Fruit fly (Drosophila melanogaster) whole organism, embryonic: ENCODE measurements around the gene Glys.

Experiments
- Aef1 ChIP-seq: fragments of 200-800 bp; sonication (Bioruptor generic); IDR thresholded peaks from 3 replicates; pipeline ENCODE4 v1.3.6; 2022; ENCODE audit warnings: missing biosample characterization, missing genetic modification characterization
- Antp ChIP-seq: fragments of 200-800 bp; sonication (Bioruptor generic); optimal IDR thresholded peaks from 3 replicates; lab custom pipeline; 2016; ENCODE audit warnings: missing biosample characterization, missing genetic modification characterization
- CG10654 ChIP-seq: fragments of 200-800 bp; sonication (Bioruptor generic); optimal IDR thresholded peaks from 2 replicates; lab custom pipeline; 2016; ENCODE audit warnings: missing biosample characterization, missing genetic modification characterization
- CG12236 ChIP-seq: fragments of 200-800 bp; sonication (Bioruptor generic); optimal IDR thresholded peaks from 2 replicates; lab custom pipeline; 2016; ENCODE audit warnings: missing biosample characterization, missing genetic modification characterization
- CG1233 ChIP-seq: fragments of 200-800 bp; sonication (Bioruptor generic); optimal IDR thresholded peaks from 4 replicates; lab custom pipeline; 2018; ENCODE audit warnings: missing biosample characterization, mild to moderate bottlenecking, missing genetic modification characterization
- CG12744 ChIP-seq: fragments of 200-800 bp; sonication (Bioruptor generic); optimal IDR thresholded peaks from 2 replicates; lab custom pipeline; 2016; ENCODE audit warnings: missing biosample characterization, missing genetic modification characterization
- CG13287 ChIP-seq: fragments of 200-800 bp; sonication (Bioruptor generic); IDR thresholded peaks from 2 replicates; pipeline ENCODE4 v1.3.6; 2022; ENCODE audit warnings: missing biosample characterization, missing genetic modification characterization; ENCODE audit not compliant: partially characterized antibody
- CG14050 ChIP-seq: fragments of 200-800 bp; sonication (Bioruptor generic); IDR thresholded peaks from 3 replicates; pipeline ENCODE4 v1.3.6; 2022; ENCODE audit warnings: missing biosample characterization, missing genetic modification characterization
- CG15514 ChIP-seq: fragments of 200-800 bp; sonication (Bioruptor generic); optimal IDR thresholded peaks from 3 replicates; lab custom pipeline; 2017; ENCODE audit warnings: missing biosample characterization, missing genetic modification characterization, mild to moderate bottlenecking, moderate library complexity, missing genetic modification reagents
- CG17186 ChIP-seq: fragments of 200-800 bp; sonication (Bioruptor generic); optimal IDR thresholded peaks from 3 replicates; lab custom pipeline; 2017; ENCODE audit warnings: missing biosample characterization, missing genetic modification reagents, missing genetic modification characterization
- CG17829 ChIP-seq: fragments of 200-800 bp; optimal IDR thresholded peaks from 2 replicates; lab custom pipeline; 2019; ENCODE audit warnings: missing biosample characterization, mild to moderate bottlenecking, missing genetic modification characterization, moderate library complexity
- CG17912 ChIP-seq: fragments of 200-800 bp; sonication (Bioruptor generic); optimal IDR thresholded peaks from 2 replicates; lab custom pipeline; 2018; ENCODE audit warnings: missing biosample characterization, mild to moderate bottlenecking, missing genetic modification characterization
- CG2202 ChIP-seq: fragments of 200-800 bp; sonication (Bioruptor generic); optimal IDR thresholded peaks from 2 replicates; lab custom pipeline; 2018; ENCODE audit warnings: missing biosample characterization, mild to moderate bottlenecking, missing genetic modification characterization
- CG31388 ChIP-seq: fragments of 200-800 bp; sonication (Bioruptor generic); optimal IDR thresholded peaks from 2 replicates; lab custom pipeline; 2016; ENCODE audit warnings: missing biosample characterization, missing genetic modification characterization
- CG32532 ChIP-seq: fragments of 200-800 bp; sonication (Bioruptor generic); IDR thresholded peaks from 2 replicates; pipeline ENCODE4 v1.3.6; 2022; ENCODE audit warnings: missing biosample characterization, missing genetic modification characterization
- CG43689 ChIP-seq: fragments of 200-800 bp; sonication (Bioruptor generic); IDR thresholded peaks from 2 replicates; pipeline ENCODE4 v1.3.6; 2022; ENCODE audit warnings: missing biosample characterization, missing genetic modification characterization
- CG6254 ChIP-seq: fragments of 200-800 bp; sonication (Bioruptor generic); optimal IDR thresholded peaks from 3 replicates; lab custom pipeline; 2017; ENCODE audit warnings: mild to moderate bottlenecking, missing biosample characterization, missing genetic modification reagents, missing genetic modification characterization
- CG7556 ChIP-seq: fragments of 200-800 bp; sonication (Bioruptor generic); optimal IDR thresholded peaks from 2 replicates; lab custom pipeline; 2017; ENCODE audit warnings: missing biosample characterization, mild to moderate bottlenecking, missing genetic modification characterization
- CG8924 ChIP-seq: fragments of 200-800 bp; optimal IDR thresholded peaks from 3 replicates; lab custom pipeline; 2019; ENCODE audit warnings: missing biosample characterization, mild to moderate bottlenecking, missing genetic modification characterization, moderate library complexity
- CG9215 ChIP-seq: fragments of 200-800 bp; sonication (Bioruptor generic); IDR thresholded peaks from 2 replicates; pipeline ENCODE4 v1.3.6; 2022; ENCODE audit warnings: missing biosample characterization, missing genetic modification characterization
- Dfd ChIP-seq, 2 experiments: fragments of >200 bp; optimal IDR thresholded peaks; 2 replicates each; lab custom pipeline; 2017; ENCODE audit warnings: missing biosample characterization in 2 of 2, missing genetic modification characterization in 2 of 2
- Eip74EF ChIP-seq, 2 experiments: fragments of 200-800 bp in 1 of 2; fragments of >200 bp in 1 of 2; sonication (Bioruptor generic) in 1 of 2; optimal IDR thresholded peaks; 2 replicates each; lab custom pipeline; 2017 to 2019; ENCODE audit warnings: missing biosample characterization in 2 of 2, missing genetic modification characterization in 2 of 2, mild to moderate bottlenecking in 1 of 2, moderate library complexity in 1 of 2
- Ets97D ChIP-seq: fragments of 200-800 bp; sonication (Bioruptor generic); optimal IDR thresholded peaks from 3 replicates; lab custom pipeline; 2016; ENCODE audit warnings: missing biosample characterization, missing genetic modification characterization
- HLHmδ ChIP-seq: fragments of 200-800 bp; sonication (Bioruptor generic); optimal IDR thresholded peaks from 2 replicates; lab custom pipeline; 2018; ENCODE audit warnings: missing biosample characterization, mild to moderate bottlenecking, missing genetic modification characterization, moderate library complexity
- Hey ChIP-seq: fragments of 200-800 bp; sonication (Bioruptor generic); optimal IDR thresholded peaks from 3 replicates; lab custom pipeline; 2018; ENCODE audit warnings: missing biosample characterization, mild to moderate bottlenecking, missing genetic modification characterization
- Hr78 ChIP-seq, 2 experiments: fragments of 200-800 bp in 1 of 2; fragments of >200 bp in 1 of 2; sonication (Bioruptor generic) in 1 of 2; optimal IDR thresholded peaks; 2 replicates each; lab custom pipeline; 2017 to 2019; ENCODE audit warnings: missing biosample characterization in 2 of 2, missing genetic modification characterization in 2 of 2, mild to moderate bottlenecking in 1 of 2, moderate library complexity in 1 of 2
- NfI ChIP-seq: fragments of 200-800 bp; sonication (Bioruptor generic); optimal IDR thresholded peaks from 3 replicates; lab custom pipeline; 2018; ENCODE audit warnings: missing biosample characterization, mild to moderate bottlenecking, missing genetic modification characterization, moderate library complexity
- Rfx ChIP-seq: fragments of 200-800 bp; sonication (Bioruptor generic); IDR thresholded peaks from 2 replicates; pipeline ENCODE4 v1.3.6; 2022; ENCODE audit warnings: missing biosample characterization, missing genetic modification characterization
- Taf1 ChIP-seq: fragments of 200-800 bp; sonication (Bioruptor generic); IDR thresholded peaks from 2 replicates; pipeline ENCODE4 v1.3.6; 2022; ENCODE audit warnings: missing biosample characterization, missing genetic modification characterization
- Trl ChIP-seq, 3 experiments: fragments of >200 bp in 2 of 3; fragments of 200-800 bp in 1 of 3; sonication (Bioruptor generic) in 1 of 3; optimal IDR thresholded peaks; 2 replicates in 1 of 3; 3 replicates in 2 of 3; lab custom pipeline; 2016 to 2017; ENCODE audit warnings: missing biosample characterization in 1 of 3, missing genetic modification characterization in 1 of 3
- ab ChIP-seq: fragments of 200-800 bp; sonication (Bioruptor generic); optimal IDR thresholded peaks from 2 replicates; lab custom pipeline; 2016; ENCODE audit warnings: missing biosample characterization, missing genetic modification characterization
- ara ChIP-seq: fragments of 200-800 bp; sonication (Bioruptor generic); IDR thresholded peaks from 2 replicates; pipeline ENCODE4 v1.3.6; 2022; ENCODE audit warnings: missing biosample characterization, missing genetic modification characterization
- bowl ChIP-seq: fragments of 200-800 bp; sonication (Bioruptor generic); IDR thresholded peaks from 2 replicates; pipeline ENCODE4 v1.3.6; 2022; ENCODE audit warnings: missing biosample characterization, missing genetic modification characterization
- btn ChIP-seq: fragments of 200-800 bp; sonication (Bioruptor generic); optimal IDR thresholded peaks from 2 replicates; lab custom pipeline; 2016; ENCODE audit warnings: missing biosample characterization, missing genetic modification characterization
- caup ChIP-seq: fragments of 200-800 bp; sonication (Bioruptor generic); optimal IDR thresholded peaks from 3 replicates; lab custom pipeline; 2017; ENCODE audit warnings: missing biosample characterization, mild to moderate bottlenecking, missing genetic modification characterization, moderate library complexity; ENCODE audit not compliant: severe bottlenecking
- chif ChIP-seq, 2 experiments: fragments of 200-800 bp; sonication (Bioruptor generic); optimal IDR thresholded peaks; 3 replicates each; lab custom pipeline; 2016; ENCODE audit warnings: missing biosample characterization in 2 of 2, missing genetic modification characterization in 2 of 2
- dati ChIP-seq: fragments of 200-800 bp; sonication (Bioruptor generic); IDR thresholded peaks from 2 replicates; pipeline ENCODE4 v1.3.6; 2022; ENCODE audit warnings: missing biosample characterization, missing genetic modification characterization
- fd3F ChIP-seq: fragments of 200-800 bp; sonication (Bioruptor generic); optimal IDR thresholded peaks from 2 replicates; lab custom pipeline; 2018; ENCODE audit warnings: missing biosample characterization, mild to moderate bottlenecking, missing genetic modification characterization, moderate library complexity
- fd96Cb ChIP-seq: fragments of 200-800 bp; sonication (Bioruptor generic); optimal IDR thresholded peaks from 2 replicates; lab custom pipeline; 2018; ENCODE audit warnings: missing biosample characterization, mild to moderate bottlenecking, missing genetic modification characterization, moderate library complexity
- grn ChIP-seq: fragments of 200-800 bp; sonication (Bioruptor generic); optimal IDR thresholded peaks from 3 replicates; lab custom pipeline; 2017; ENCODE audit warnings: missing biosample characterization, missing genetic modification characterization
- gsb-n ChIP-seq: fragments of 200-800 bp; sonication (Bioruptor generic); optimal IDR thresholded peaks from 3 replicates; lab custom pipeline; 2018; ENCODE audit warnings: missing biosample characterization, mild to moderate bottlenecking, missing genetic modification characterization
- h ChIP-seq: fragments of >200 bp; optimal IDR thresholded peaks from 2 replicates; lab custom pipeline; 2017
- luna ChIP-seq: fragments of 200-800 bp; sonication (Bioruptor generic); optimal IDR thresholded peaks from 2 replicates; lab custom pipeline; 2016; ENCODE audit warnings: missing biosample characterization, missing genetic modification characterization
- mld ChIP-seq: fragments of 200-800 bp; sonication (Bioruptor generic); IDR thresholded peaks from 3 replicates; pipeline ENCODE4 v1.3.6; 2022; ENCODE audit warnings: missing biosample characterization, missing genetic modification characterization; ENCODE audit not compliant: partially characterized antibody
- sim ChIP-seq: fragments of 200-800 bp; sonication (Bioruptor generic); IDR thresholded peaks from 2 replicates; pipeline ENCODE4 v1.3.6; 2022; ENCODE audit warnings: missing biosample characterization, missing genetic modification characterization
- sima ChIP-seq: fragments of 200-800 bp; sonication (Bioruptor generic); optimal IDR thresholded peaks from 2 replicates; lab custom pipeline; 2016; ENCODE audit warnings: missing biosample characterization, missing genetic modification characterization
- tio ChIP-seq: fragments of 200-800 bp; sonication (Bioruptor generic); optimal IDR thresholded peaks from 2 replicates; lab custom pipeline; 2017; ENCODE audit warnings: missing biosample characterization, missing genetic modification characterization, inconsistent platforms
- unc-4 ChIP-seq: fragments of 200-800 bp; sonication (Bioruptor generic); IDR thresholded peaks from 2 replicates; pipeline ENCODE4 v1.3.6; 2022; ENCODE audit warnings: missing biosample characterization, missing genetic modification characterization; ENCODE audit not compliant: partially characterized antibody
- usp ChIP-seq: fragments of >200 bp; optimal IDR thresholded peaks from 2 replicates; lab custom pipeline; 2017; ENCODE audit warnings: missing biosample characterization, missing genetic modification characterization
- z ChIP-seq: fragments of 200-800 bp; sonication (Bioruptor generic); IDR thresholded peaks from 3 replicates; pipeline ENCODE4 v1.3.6; 2022; ENCODE audit warnings: missing biosample characterization, missing genetic modification characterization

Glys gene

dm6 chr3R:15139010-15139815 lies 8.1 kb downstream of the Glys start (continued):
- no peak for TF ChIP-seq Antp (GFP tag; lab: Kevin White, UChicago)
- TF ChIP-seq dati, result no peak
- TF ChIP-seq Rfx (GFP tag; lab: Robert Waterston, UW), result no peak
- TF ChIP-seq tio (GFP tag; lab: Kevin White, UChicago), result no peak
- no peak for TF ChIP-seq unc-4
- no peak for TF ChIP-seq bowl (GFP tag; lab: Robert Waterston, UW)
- TF ChIP-seq Hey, result no peak
- TF ChIP-seq Trl (optimal IDR thresholded peaks at IDR 0.05; lab: Kevin White, UChicago), result no peak
- TF ChIP-seq Trl (GFP tag; optimal IDR thresholded peaks at IDR 0.05; lab: Kevin White, UChicago), result no peak
- no peak for TF ChIP-seq h (lab: Kevin White, UChicago)
- TF ChIP-seq Taf1 (GFP tag; lab: Robert Waterston, UW), result no peak
- TF ChIP-seq ara (GFP tag; lab: Robert Waterston, UW), result no peak
- no peak for TF ChIP-seq CG17829 (tag; lab: Kevin White, UChicago)
- TF ChIP-seq CG7556 (GFP tag; lab: Kevin White, UChicago), result peak; percentile 38
- TF ChIP-seq Ets97D (GFP tag; lab: Kevin White, UChicago), result no peak
- no peak for TF ChIP-seq CG17912
- TF ChIP-seq sima (GFP tag; lab: Kevin White, UChicago), result no peak
- no peak for TF ChIP-seq CG12236 (GFP tag; lab: Kevin White, UChicago)
- no peak for TF ChIP-seq CG15514 (GFP tag; lab: Kevin White, UChicago)
- TF ChIP-seq chif (GFP tag; optimal IDR thresholded peaks at IDR 0.05; lab: Kevin White, UChicago), result no peak
- no peak for TF ChIP-seq CG2202 (tag; lab: Kevin White, UChicago)
- TF ChIP-seq grn, result peak; percentile 37
- no peak for TF ChIP-seq CG31388 (GFP tag; lab: Kevin White, UChicago)
- peak; percentile 38 for TF ChIP-seq NfI (GFP tag; lab: Kevin White, UChicago)
- TF ChIP-seq usp (GFP tag; lab: Kevin White, UChicago), result no peak
- no peak for TF ChIP-seq CG17186 (GFP tag; lab: Kevin White, UChicago)
- no peak for TF ChIP-seq Eip74EF (GFP tag; optimal IDR thresholded peaks at IDR 0.05; lab: Kevin White, UChicago)
- TF ChIP-seq CG32532, result no peak; the same call in 1 of the 2 replicates
- TF ChIP-seq Aef1, result no peak
- no peak for TF ChIP-seq CG14050
- TF ChIP-seq CG13287 (GFP tag; lab: Robert Waterston, UW), result no peak
- no peak for TF ChIP-seq z
- no peak for TF ChIP-seq mld (GFP tag; lab: Robert Waterston, UW)
- TF ChIP-seq ab (GFP tag; lab: Kevin White, UChicago), result no peak
- TF ChIP-seq CG8924 (tag; lab: Kevin White, UChicago), result peak; percentile 13
- no peak for TF ChIP-seq gsb-n (tag; lab: Kevin White, UChicago)
- TF ChIP-seq Hr78 (GFP tag; optimal IDR thresholded peaks at IDR 0.05; lab: Kevin White, UChicago), result no peak
- no peak for TF ChIP-seq CG6254 (GFP tag; lab: Kevin White, UChicago)
- TF ChIP-seq CG9215, result no peak
- no peak for TF ChIP-seq CG43689 (GFP tag; lab: Robert Waterston, UW)
- no peak for TF ChIP-seq luna
- no peak for TF ChIP-seq CG10654 (GFP tag; lab: Kevin White, UChicago)
- peak; percentile 9 for TF ChIP-seq fd3F (GFP tag; lab: Kevin White, UChicago)
- TF ChIP-seq CG1233 (GFP tag; lab: Kevin White, UChicago), result no peak
- TF ChIP-seq sim (GFP tag; lab: Robert Waterston, UW), result no peak
- no peak for TF ChIP-seq caup (GFP tag; lab: Kevin White, UChicago)
- no peak for TF ChIP-seq fd96Cb (tag; lab: Kevin White, UChicago)
- TF ChIP-seq HLHmδ, result no peak
- no peak for TF ChIP-seq Dfd (GFP tag; optimal IDR thresholded peaks at IDR 0.05; lab: Kevin White, UChicago)
- TF ChIP-seq CG12744 (GFP tag; lab: Kevin White, UChicago), result no peak
- no peak for TF ChIP-seq btn (GFP tag; lab: Kevin White, UChicago)
